Worm (Caenorhabditis elegans): Measurements from ENCODE around the gene Y52E8A.1.

- TF ChIP-seq ceh-45 (GFP tag; IDR thresholded peaks at IDR 0.05), result no peak
- no peak for TF ChIP-seq hlh-30 (tag; optimal IDR thresholded peaks at IDR 0.05; ENCODE audit: insufficient read depth)
- TF ChIP-seq ztf-16 (tag; optimal IDR thresholded peaks at IDR 0.05), result no peak
- TF ChIP-seq ama-1 (optimal IDR thresholded peaks at IDR 0.05), result no peak
- TF ChIP-seq pag-3 (tag; optimal IDR thresholded peaks at IDR 0.05; ENCODE audit: borderline replicate concordance), result no peak
- TF ChIP-seq nhr-11 (tag; optimal IDR thresholded peaks at IDR 0.05), result no peak
- no peak for TF ChIP-seq elt-2 (tag; optimal IDR thresholded peaks at IDR 0.05)
- no peak for TF ChIP-seq elt-4 (tag; optimal IDR thresholded peaks at IDR 0.05)
- TF ChIP-seq tbx-2 (tag; optimal IDR thresholded peaks at IDR 0.05), result no peak
- no peak for TF ChIP-seq sox-4 (tag; optimal IDR thresholded peaks at IDR 0.05)
- no peak for TF ChIP-seq nfya-1 (tag; optimal IDR thresholded peaks at IDR 0.05)
- no peak for TF ChIP-seq C38D4.7 (GFP tag; optimal IDR thresholded peaks at IDR 0.05)
Measured at ce11 chrII:4324061-4324460, 2.2 kb downstream of the Y52E8A.1 start, which contains the start of gene mog-2.

All from whole organism, late embryonic.